Worm (Caenorhabditis elegans) whole organism, young adult: ENCODE data around the gene srx-85.

Experiments
- B0019.2 ChIP-seq: fragments of 200-800 bp; sonication (Bioruptor generic); conservative IDR thresholded peaks from 2 replicates; pipeline ENCODE4 v1.3.6; 2022; ENCODE audit warnings: missing genetic modification reagents, missing genetic modification characterization, missing compliant biosample characterization
- B0035.1 ChIP-seq: sonication (generic microtip); optimal IDR thresholded peaks from 2 replicates; lab custom pipeline; 2016; ENCODE audit warnings: missing genetic modification characterization, mild to moderate bottlenecking, missing compliant biosample characterization, missing genotype, missing genetic modification reagents
- B0261.1 ChIP-seq: sonication (generic microtip); optimal IDR thresholded peaks from 2 replicates; lab custom pipeline; 2016; ENCODE audit warnings: mild to moderate bottlenecking, missing genetic modification characterization, moderate library complexity, missing compliant biosample characterization
- C17E4.6 ChIP-seq: fragments of 200-800 bp; sonication (Bioruptor generic); IDR thresholded peaks from 2 replicates; pipeline ENCODE4 v1.3.6; 2022; ENCODE audit warnings: missing genetic modification reagents, missing genetic modification characterization, missing compliant biosample characterization
- F39B2.1 ChIP-seq: fragments of 200-800 bp; sonication (Bioruptor generic); IDR thresholded peaks from 2 replicates; pipeline ENCODE4 v1.3.6; 2022; ENCODE audit warnings: missing genetic modification reagents, missing genetic modification characterization, missing compliant biosample characterization
- F57A8.1 ChIP-seq: fragments of 200-800 bp; sonication (Bioruptor generic); optimal IDR thresholded peaks from 2 replicates; lab custom pipeline; 2018; ENCODE audit warnings: mild to moderate bottlenecking, missing genetic modification characterization, moderate library complexity, missing compliant biosample characterization
- F57C9.4 ChIP-seq: sonication (generic microtip); optimal IDR thresholded peaks from 2 replicates; lab custom pipeline; 2017; ENCODE audit warnings: mild to moderate bottlenecking, missing genetic modification characterization, missing compliant biosample characterization
- T07F8.4 ChIP-seq: sonication (generic microtip); optimal IDR thresholded peaks from 2 replicates; lab custom pipeline; 2016; ENCODE audit warnings: mild to moderate bottlenecking, missing genetic modification characterization, moderate library complexity, missing compliant biosample characterization
- Y56A3A.18 ChIP-seq: fragments of 200-800 bp; sonication (Bioruptor generic); IDR thresholded peaks from 2 replicates; pipeline ENCODE4 v1.3.6; 2022; ENCODE audit warnings: missing genetic modification reagents, missing genetic modification characterization, missing compliant biosample characterization
- ZK185.1 ChIP-seq: sonication (generic microtip); optimal IDR thresholded peaks from 2 replicates; lab custom pipeline; 2016; ENCODE audit warnings: mild to moderate bottlenecking, missing genetic modification characterization, missing compliant biosample characterization; ENCODE audit not compliant: poor library complexity, severe bottlenecking
- ama-1 ChIP-seq, 3 experiments: fragments of 150-350 bp in 1 of 3; sonication (generic microtip) in 2 of 3; optimal IDR thresholded peaks; 2 replicates each; lab custom pipeline; 2014 to 2018; ENCODE audit warnings: missing biosample characterization in 2 of 3, missing genetic modification characterization in 2 of 3, missing genetic modification reagents in 2 of 3
- aptf-2 ChIP-seq: fragments of 200-800 bp; sonication (Bioruptor generic); conservative IDR thresholded peaks from 2 replicates; pipeline ENCODE4 v1.3.6; 2022; ENCODE audit warnings: missing genetic modification reagents, missing genetic modification characterization, missing compliant biosample characterization
- bed-2 ChIP-seq: fragments of 200-800 bp; sonication (Bioruptor generic); IDR thresholded peaks from 2 replicates; pipeline ENCODE4 v1.3.6; 2022; ENCODE audit warnings: missing genetic modification reagents, missing genetic modification characterization, missing compliant biosample characterization
- ceh-40 ChIP-seq: fragments of 200-800 bp; sonication (Bioruptor generic); IDR thresholded peaks from 2 replicates; pipeline ENCODE4 v1.3.6; 2022; ENCODE audit warnings: missing genetic modification characterization, missing compliant biosample characterization
- ceh-79 ChIP-seq: sonication (generic microtip); optimal IDR thresholded peaks from 2 replicates; lab custom pipeline; 2017; ENCODE audit warnings: mild to moderate bottlenecking, missing genetic modification characterization, missing compliant biosample characterization
- die-1 ChIP-seq: sonication (generic microtip); optimal IDR thresholded peaks from 2 replicates; lab custom pipeline; 2016; ENCODE audit warnings: missing genotype, mild to moderate bottlenecking, missing genetic modification characterization, missing compliant biosample characterization
- dox-1 ChIP-seq: fragments of 200-800 bp; sonication (Bioruptor generic); IDR thresholded peaks from 2 replicates; pipeline ENCODE4 v1.3.6; 2022; ENCODE audit warnings: missing genetic modification reagents, missing genetic modification characterization, missing compliant biosample characterization
- egl-18 ChIP-seq: fragments of 200-800 bp; sonication (Bioruptor generic); IDR thresholded peaks from 2 replicates; pipeline ENCODE4 v1.3.6; 2022; ENCODE audit warnings: missing genetic modification reagents, missing genetic modification characterization, missing compliant biosample characterization
- ekl-4 ChIP-seq: fragments of 200-800 bp; sonication (Bioruptor generic); IDR thresholded peaks from 2 replicates; pipeline ENCODE4 v1.3.6; 2022; ENCODE audit warnings: missing genetic modification reagents, missing genetic modification characterization, missing compliant biosample characterization
- ets-4 ChIP-seq: fragments of 200-800 bp; sonication (Bioruptor generic); optimal IDR thresholded peaks from 2 replicates; lab custom pipeline; 2018; ENCODE audit warnings: mild to moderate bottlenecking, missing genetic modification characterization, missing compliant biosample characterization
- him-1 ChIP-seq: sonication (generic microtip); optimal IDR thresholded peaks from 2 replicates; lab custom pipeline; 2016; ENCODE audit warnings: missing genotype, missing genetic modification reagents, missing genetic modification characterization, missing compliant biosample characterization
- hmg-1.2 ChIP-seq: fragments of 200-800 bp; sonication (Bioruptor generic); IDR thresholded peaks from 2 replicates; pipeline ENCODE4 v1.3.6; 2022; ENCODE audit warnings: missing genetic modification reagents, missing genetic modification characterization, missing compliant biosample characterization
- hrde-1 ChIP-seq: sonication (generic microtip); optimal IDR thresholded peaks from 2 replicates; lab custom pipeline; 2016; ENCODE audit warnings: missing genetic modification characterization, mild to moderate bottlenecking, missing compliant biosample characterization, moderate library complexity, missing genotype, missing genetic modification reagents, borderline replicate concordance
- hsf-1 ChIP-seq: fragments of 200-800 bp; sonication (Bioruptor generic); IDR thresholded peaks from 2 replicates; pipeline ENCODE4 v1.3.6; 2022; ENCODE audit warnings: missing genetic modification reagents, missing genetic modification characterization, missing compliant biosample characterization
- let-607 ChIP-seq, 2 experiments: fragments of 200-800 bp in 1 of 2; sonication (Bioruptor generic) in 1 of 2; sonication (generic microtip) in 1 of 2; optimal IDR thresholded peaks; 2 replicates each; lab custom pipeline; 2016 to 2018; ENCODE audit warnings: mild to moderate bottlenecking in 2 of 2, missing compliant biosample characterization in 2 of 2, missing genetic modification characterization in 2 of 2, moderate library complexity in 2 of 2, missing genotype in 1 of 2
- lin-40 ChIP-seq: sonication (generic microtip); optimal IDR thresholded peaks from 2 replicates; lab custom pipeline; 2016; ENCODE audit warnings: missing genetic modification characterization, mild to moderate bottlenecking, missing compliant biosample characterization, missing genotype, missing genetic modification reagents
- lsy-27 ChIP-seq: sonication (generic microtip); optimal IDR thresholded peaks from 2 replicates; lab custom pipeline; 2017; ENCODE audit warnings: missing genetic modification characterization, mild to moderate bottlenecking, missing compliant biosample characterization, antibody characterized with exemption, missing genotype, borderline replicate concordance; ENCODE audit not compliant: insufficient read depth
- madf-10 ChIP-seq: sonication (generic microtip); optimal IDR thresholded peaks from 2 replicates; lab custom pipeline; 2016; ENCODE audit warnings: mild to moderate bottlenecking, missing genetic modification characterization, missing compliant biosample characterization
- madf-3 ChIP-seq: fragments of 200-800 bp; sonication (Bioruptor generic); IDR thresholded peaks from 2 replicates; pipeline ENCODE4 v1.3.6; 2022; ENCODE audit warnings: missing genetic modification reagents, missing genetic modification characterization, missing compliant biosample characterization
- mes-4 ChIP-seq: sonication (generic microtip); optimal IDR thresholded peaks from 2 replicates; lab custom pipeline; 2016; ENCODE audit warnings: missing genotype, missing genetic modification characterization, missing compliant biosample characterization
- mxl-1 ChIP-seq: sonication (generic microtip); optimal IDR thresholded peaks from 2 replicates; lab custom pipeline; 2016; ENCODE audit warnings: missing genetic modification characterization, missing compliant biosample characterization
- nfya-2 ChIP-seq: fragments of 200-800 bp; sonication (Bioruptor generic); IDR thresholded peaks from 2 replicates; pipeline ENCODE4 v1.3.6; 2022; ENCODE audit warnings: missing genetic modification reagents, missing genetic modification characterization, missing compliant biosample characterization
- rcor-1 ChIP-seq: fragments of 200-800 bp; sonication (Bioruptor generic); IDR thresholded peaks from 2 replicates; pipeline ENCODE4 v1.3.6; 2022; ENCODE audit warnings: missing genetic modification reagents, missing genetic modification characterization, missing compliant biosample characterization
- rpc-1 ChIP-seq, 2 experiments: fragments of 150-350 bp in 1 of 2; sonication (generic microtip) in 1 of 2; optimal IDR thresholded peaks; 2 replicates each; lab custom pipeline; 2014 to 2018; ENCODE audit warnings: missing biosample characterization in 1 of 2, missing genetic modification characterization in 1 of 2, missing genetic modification reagents in 1 of 2, missing genotype in 1 of 2
- sdz-38 ChIP-seq: sonication (generic microtip); optimal IDR thresholded peaks from 2 replicates; lab custom pipeline; 2016; ENCODE audit warnings: missing genotype, missing genetic modification characterization, missing compliant biosample characterization
- snpc-1.1 ChIP-seq: sonication (generic microtip); optimal IDR thresholded peaks from 2 replicates; lab custom pipeline; 2017; ENCODE audit warnings: missing genetic modification characterization, mild to moderate bottlenecking, missing compliant biosample characterization, antibody characterized with exemption, moderate library complexity, missing genotype, missing genetic modification reagents; ENCODE audit not compliant: insufficient read depth
- snpc-1.3 ChIP-seq: sonication (generic microtip); optimal IDR thresholded peaks from 2 replicates; lab custom pipeline; 2017; ENCODE audit warnings: missing genetic modification characterization, mild to moderate bottlenecking, missing compliant biosample characterization, antibody characterized with exemption, moderate library complexity, missing genotype, missing genetic modification reagents; ENCODE audit not compliant: insufficient read depth
- somi-1 ChIP-seq: fragments of 200-800 bp; sonication (Bioruptor generic); optimal IDR thresholded peaks from 2 replicates; lab custom pipeline; 2018; ENCODE audit warnings: mild to moderate bottlenecking, missing genetic modification characterization, missing compliant biosample characterization
- sptf-2 ChIP-seq: fragments of 200-800 bp; sonication (Bioruptor generic); optimal IDR thresholded peaks from 2 replicates; lab custom pipeline; 2018; ENCODE audit warnings: mild to moderate bottlenecking, missing genetic modification characterization, missing compliant biosample characterization
- unc-130 ChIP-seq: sonication (generic microtip); optimal IDR thresholded peaks from 2 replicates; lab custom pipeline; 2016; ENCODE audit warnings: missing genetic modification reagents, missing genetic modification characterization, missing compliant biosample characterization
- unc-62 ChIP-seq: fragments of 150-350 bp; optimal IDR thresholded peaks from 2 replicates; lab custom pipeline; 2014; ENCODE audit warnings: missing biosample characterization, missing genetic modification reagents, missing genetic modification characterization
- zfh-2 ChIP-seq: fragments of 200-800 bp; sonication (Bioruptor generic); conservative IDR thresholded peaks from 2 replicates; pipeline ENCODE4 v1.3.6; 2022; ENCODE audit warnings: missing genetic modification reagents, missing genetic modification characterization, missing compliant biosample characterization
- zim-3 ChIP-seq: sonication (generic microtip); optimal IDR thresholded peaks from 2 replicates; lab custom pipeline; 2017; ENCODE audit warnings: mild to moderate bottlenecking, missing genetic modification characterization, moderate library complexity, missing compliant biosample characterization
- ztf-28 ChIP-seq: fragments of 200-800 bp; sonication (Bioruptor generic); IDR thresholded peaks from 2 replicates; pipeline ENCODE4 v1.3.6; 2022; ENCODE audit warnings: missing genetic modification reagents, missing genetic modification characterization, missing compliant biosample characterization
- ztf-3 ChIP-seq: fragments of 200-800 bp; sonication (Bioruptor generic); optimal IDR thresholded peaks from 2 replicates; lab custom pipeline; 2018; ENCODE audit warnings: mild to moderate bottlenecking, missing genetic modification characterization, missing compliant biosample characterization

Gene srx-85

DNA sequence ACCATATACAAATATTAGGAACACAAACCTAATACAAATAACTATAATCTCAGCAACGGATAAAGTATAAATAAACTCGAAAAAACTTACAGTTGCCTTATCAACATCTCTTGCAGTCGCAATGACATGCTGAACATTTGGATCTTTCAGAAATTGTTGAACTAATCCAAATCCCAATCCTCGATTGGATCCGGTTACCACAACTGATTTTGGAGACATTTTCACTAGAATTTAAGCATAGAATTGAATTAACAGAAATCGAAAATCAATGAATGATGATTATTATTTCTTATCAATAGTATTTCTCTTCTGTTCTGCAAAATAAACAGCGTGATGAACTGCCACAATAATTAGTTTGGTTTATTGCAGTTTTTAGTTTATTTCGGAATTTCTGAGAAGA lies 32.3 kb upstream of the srx-85 start, which contains the start of the genes C55A6.11 and C55A6.7:
TSS of gene C55A6.11 (plus strand) at position 301 of the 400 bp plus-strand sequence.
TSS of gene C55A6.7 (minus strand) at position 316 of the 400 bp plus-strand sequence.
- TF ChIP-seq hmg-1.2 (GFP tag; lab: Robert Waterston, UW) (no peak), ZK185.1 (no peak), ceh-40 (no peak), dox-1 (GFP tag; lab: Robert Waterston, UW) (no peak), Y56A3A.18 (GFP tag; lab: Robert Waterston, UW) (no peak)
- TF ChIP-seq, all 124 proteins: peak for 0

DNA sequence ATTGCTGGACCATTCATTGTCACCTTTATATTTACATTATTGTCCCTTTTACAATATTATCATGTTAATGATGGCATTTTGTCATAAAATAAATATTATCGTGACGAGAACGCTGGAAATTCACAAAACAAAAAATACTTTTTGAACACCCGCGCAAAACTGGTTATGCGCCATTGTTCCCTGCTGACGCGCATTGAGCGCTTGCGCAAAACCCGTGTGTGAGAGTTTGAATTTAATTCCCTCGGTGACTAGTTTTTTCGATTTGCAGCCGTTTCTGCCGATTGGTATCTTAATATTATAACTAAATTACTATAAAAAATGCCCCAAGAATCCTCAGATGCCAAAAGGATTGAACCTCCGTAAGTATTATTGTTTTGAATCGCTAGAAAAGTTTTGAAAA lies 31.0 kb upstream of the srx-85 start, which contains the start of gene pafo-1:
TSS of gene pafo-1 (plus strand) at position 256 of the 400 bp plus-strand sequence.
- TF ChIP-seq madf-10 (tag; lab: Kevin White, UChicago) (no peak), zim-3 (tag; lab: Kevin White, UChicago) (no peak), snpc-1.3 (tag; lab: Kevin White, UChicago) (peak; percentile 40), hrde-1 (peak; percentile 57), lin-40 (tag; lab: Kevin White, UChicago) (peak; percentile 87), Y56A3A.18 (GFP tag; lab: Robert Waterston, UW) (peak; percentile 82; the same call in 1 of the 2 replicates), rcor-1 (GFP tag; lab: Robert Waterston, UW) (peak; percentile 88), ztf-3 (GFP tag; lab: Kevin White, UChicago) (no peak), ceh-40 (no peak), ceh-79 (no peak), T07F8.4 (tag; lab: Kevin White, UChicago) (no peak), zfh-2 (GFP tag; lab: Robert Waterston, UW) (no peak), rpc-1 (optimal IDR thresholded peaks at IDR 0.05; lab: Kevin White, UChicago) (no peak), rpc-1 (tag; optimal IDR thresholded peaks at IDR 0.05; lab: Kevin White, UChicago) (no peak), aptf-2 (GFP tag; lab: Robert Waterston, UW) (no peak), madf-3 (peak; percentile 76; the same call in 1 of the 2 replicates), bed-2 (GFP tag; lab: Robert Waterston, UW) (no peak), sdz-38 (tag; lab: Kevin White, UChicago) (no peak), nfya-2 (GFP tag; lab: Robert Waterston, UW) (no peak), unc-130 (GFP tag; lab: Kevin White, UChicago) (peak; percentile 57), die-1 (tag; lab: Kevin White, UChicago) (no peak), B0035.1 (tag; lab: Kevin White, UChicago) (peak; percentile 35), somi-1 (GFP tag; lab: Kevin White, UChicago) (peak; percentile 23), mxl-1 (tag; lab: Kevin White, UChicago) (no peak), F57C9.4 (tag; lab: Kevin White, UChicago) (no peak), him-1 (tag; lab: Kevin White, UChicago) (peak; percentile 56), let-607 (tag; optimal IDR thresholded peaks at IDR 0.05; lab: Kevin White, UChicago) (peak in 1 of 2 experiments; percentile 16), hsf-1 (no peak), C17E4.6 (GFP tag; lab: Robert Waterston, UW) (no peak), ekl-4 (peak; percentile 78), ztf-28 (GFP tag; lab: Robert Waterston, UW) (no peak), F57A8.1 (GFP tag; lab: Kevin White, UChicago) (no peak), mes-4 (tag; lab: Kevin White, UChicago) (no peak), B0019.2 (GFP tag; lab: Robert Waterston, UW) (no peak), F39B2.1 (no peak), unc-62 (GFP tag; lab: Kevin White, UChicago) (no peak), snpc-1.1 (peak; percentile 47), lsy-27 (tag; lab: Kevin White, UChicago) (no peak), egl-18 (no peak), sptf-2 (GFP tag; lab: Kevin White, UChicago) (no peak), ets-4 (GFP tag; lab: Kevin White, UChicago) (no peak), B0261.1 (tag; lab: Kevin White, UChicago) (peak; percentile 14), ama-1 (optimal IDR thresholded peaks at IDR 0.05; lab: Kevin White, UChicago) (no peak), ama-1 (GFP tag; optimal IDR thresholded peaks at IDR 0.05; lab: Kevin White, UChicago) (no peak)
